Worm (Caenorhabditis elegans) whole organism, L1 larva: Measurements from ENCODE around the gene ZC178.2.
"Not testable (repeated sequence)": the region's sequence is repeated elsewhere in the genome, so short reads cannot be mapped to it uniquely, and the experiment has no call there.

Experiments
- ama-1 ChIP-seq: fragments of 150-350 bp; optimal IDR thresholded peaks from 2 replicates; lab custom pipeline; 2014
- efl-3 ChIP-seq: fragments of 200-800 bp; sonication (Bioruptor generic); optimal IDR thresholded peaks from 2 replicates; lab custom pipeline; 2018; ENCODE audit warnings: mild to moderate bottlenecking, missing genetic modification characterization, missing compliant biosample characterization
- irx-1 ChIP-seq: sonication (generic microtip); optimal IDR thresholded peaks from 2 replicates; lab custom pipeline; 2016; ENCODE audit warnings: missing genetic modification characterization, missing compliant biosample characterization
- jun-1 ChIP-seq: fragments of 150-350 bp; optimal IDR thresholded peaks from 2 replicates; lab custom pipeline; 2014; ENCODE audit warnings: missing biosample characterization, missing genetic modification reagents, missing genetic modification characterization
- lin-39 ChIP-seq: fragments of 150-350 bp; optimal IDR thresholded peaks from 2 replicates; lab custom pipeline; 2014; ENCODE audit warnings: missing biosample characterization, missing genetic modification reagents, missing genetic modification characterization
- mep-1 ChIP-seq: fragments of 150-350 bp; optimal IDR thresholded peaks from 2 replicates; lab custom pipeline; 2014; ENCODE audit warnings: missing biosample characterization, missing genetic modification characterization
- nhr-84 ChIP-seq: sonication (generic microtip); optimal IDR thresholded peaks from 2 replicates; lab custom pipeline; 2017; ENCODE audit warnings: missing biosample characterization, missing genetic modification characterization
- pax-3 ChIP-seq: fragments of 200-800 bp; sonication (Bioruptor generic); optimal IDR thresholded peaks from 2 replicates; lab custom pipeline; 2018; ENCODE audit warnings: mild to moderate bottlenecking, missing genetic modification characterization, moderate library complexity, missing compliant biosample characterization
- skn-1 ChIP-seq: fragments of 150-350 bp; optimal IDR thresholded peaks from 2 replicates; lab custom pipeline; 2014; ENCODE audit warnings: missing biosample characterization, missing genetic modification characterization
- sptf-1 ChIP-seq: fragments of 150-350 bp; optimal IDR thresholded peaks from 2 replicates; lab custom pipeline; 2014; ENCODE audit warnings: missing biosample characterization, missing genetic modification characterization
- tbx-2 ChIP-seq: sonication (generic microtip); optimal IDR thresholded peaks from 2 replicates; lab custom pipeline; 2016; ENCODE audit warnings: missing genetic modification characterization, missing compliant biosample characterization
- unc-86 ChIP-seq: sonication (generic microtip); optimal IDR thresholded peaks from 2 replicates; lab custom pipeline; 2016; ENCODE audit warnings: missing genetic modification characterization, missing compliant biosample characterization

DNA sequence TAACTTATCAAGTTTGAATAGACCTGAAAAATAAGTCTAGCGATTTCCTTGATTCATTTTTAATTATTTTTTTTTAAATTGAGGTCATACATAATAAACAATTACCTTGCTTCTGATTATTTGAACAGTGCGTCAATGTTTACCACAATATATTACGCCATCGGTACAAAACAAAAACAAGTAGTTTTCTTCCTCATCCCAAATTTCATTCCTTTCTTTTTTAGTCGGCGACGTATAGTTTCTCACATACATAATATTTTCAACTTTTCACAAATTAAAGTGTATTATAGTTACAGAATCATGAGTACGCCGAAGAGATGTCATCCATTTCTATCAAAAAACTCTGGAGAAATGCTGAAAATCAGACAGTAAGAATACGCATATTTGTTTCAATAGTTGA is 14.4 kb upstream of the ZC178.2 start, which contains the start of gene droe-8:
- TF ChIP-seq ama-1 (lab: Kevin White, UChicago); irx-1; unc-86 (tag; lab: Kevin White, UChicago); nhr-84 (tag; lab: Kevin White, UChicago); lin-39; mep-1 (tag; lab: Kevin White, UChicago); jun-1; skn-1 (tag; lab: Kevin White, UChicago); tbx-2; pax-3; sptf-1 (tag; lab: Kevin White, UChicago); efl-3 (GFP tag; lab: Kevin White, UChicago): not testable (repeated sequence)
